Worm (Caenorhabditis elegans) whole organism, L2 larva: ENCODE measurements around the gene Y82E9BR.6.

Experiments used
- crh-2 ChIP-seq: sonication (generic microtip); optimal IDR thresholded peaks from 2 replicates; lab custom pipeline; 2017; ENCODE audit warnings: missing biosample characterization, missing genetic modification characterization
- mbf-1 ChIP-seq: sonication (generic microtip); optimal IDR thresholded peaks from 2 replicates; lab custom pipeline; 2017; ENCODE audit warnings: missing biosample characterization, missing genetic modification characterization

DNA sequence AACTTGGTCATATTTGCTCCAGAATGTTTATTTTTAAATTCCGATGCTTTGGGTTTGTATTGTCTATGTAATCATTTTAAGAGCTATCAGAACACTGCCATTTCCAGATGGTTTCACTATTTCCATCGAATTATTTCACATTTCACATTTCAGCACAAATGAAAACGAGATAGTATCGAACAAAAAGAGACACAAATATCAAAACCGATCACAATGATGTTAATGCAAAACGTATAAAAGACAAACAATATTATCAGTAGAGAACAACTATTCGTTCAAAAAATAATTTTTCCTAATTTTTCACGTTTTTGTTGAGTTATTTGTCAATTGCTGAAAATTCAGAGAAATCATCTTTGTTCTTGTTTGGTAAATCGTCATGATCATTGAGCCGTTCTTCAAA is 14.3 kb downstream of the Y82E9BR.6 start:
- no peak for TF ChIP-seq crh-2
- no peak for TF ChIP-seq mbf-1 (tag; lab: Kevin White, UChicago)
